Worm (Caenorhabditis elegans) whole organism, L4 larva: ENCODE results near the gene srh-127.

ENCODE experiments used
- D1046.2 ChIP-seq: fragments of 200-800 bp; sonication (Bioruptor generic); IDR thresholded peaks from 2 replicates; pipeline ENCODE4 v1.3.6; 2022; ENCODE audit warnings: missing genetic modification characterization, missing compliant biosample characterization
- F10B5.3 ChIP-seq: sonication (generic microtip); optimal IDR thresholded peaks from 2 replicates; lab custom pipeline; 2016; ENCODE audit warnings: mild to moderate bottlenecking, missing genetic modification characterization, missing compliant biosample characterization
- F26F4.8 ChIP-seq: fragments of 200-800 bp; sonication (Bioruptor generic); conservative IDR thresholded peaks from 2 replicates; pipeline ENCODE4 v1.3.6; 2022; ENCODE audit warnings: missing genetic modification characterization, missing compliant biosample characterization
- F44E2.7 ChIP-seq: fragments of 200-800 bp; sonication (Bioruptor generic); IDR thresholded peaks from 2 replicates; pipeline ENCODE4 v2.1.2; 2022; ENCODE audit warnings: missing genetic modification characterization, missing compliant biosample characterization
- F49E8.2 ChIP-seq: sonication (generic microtip); optimal IDR thresholded peaks from 2 replicates; lab custom pipeline; 2016; ENCODE audit warnings: missing compliant biosample characterization, mild to moderate bottlenecking, missing genetic modification characterization, borderline replicate concordance
- R02D3.7 ChIP-seq: fragments of 150-350 bp; sonication (generic microtip); optimal IDR thresholded peaks from 3 replicates; lab custom pipeline; 2014; ENCODE audit warnings: missing biosample characterization, missing genetic modification characterization
- T26A8.4 ChIP-seq: fragments of 200-800 bp; sonication (Bioruptor generic); IDR thresholded peaks from 2 replicates; pipeline ENCODE4 v1.3.6; 2022; ENCODE audit warnings: missing genetic modification characterization, missing compliant biosample characterization
- Y75B8A.6 ChIP-seq: fragments of 200-800 bp; sonication (Bioruptor generic); IDR thresholded peaks from 2 replicates; pipeline ENCODE4 v1.3.6; 2022; ENCODE audit warnings: missing genetic modification reagents, missing genetic modification characterization, missing compliant biosample characterization
- ZK546.5 ChIP-seq, 2 experiments: sonication (generic microtip); optimal IDR thresholded peaks; 2 replicates each; lab custom pipeline; 2017; ENCODE audit warnings: missing biosample characterization in 2 of 2, missing genetic modification characterization in 2 of 2
- aha-1 ChIP-seq: fragments of 150-350 bp; peaks from one replicate; lab custom pipeline; 2014; ENCODE audit warnings: missing biosample characterization, missing genetic modification characterization
- aly-2 ChIP-seq: sonication (generic microtip); optimal IDR thresholded peaks from 2 replicates; lab custom pipeline; 2018; ENCODE audit warnings: missing biosample characterization, missing genetic modification characterization
- arid-1 ChIP-seq: fragments of 200-800 bp; sonication (Bioruptor generic); conservative IDR thresholded peaks from 2 replicates; pipeline ENCODE4 v1.3.6; 2022; ENCODE audit warnings: missing genetic modification reagents, missing genetic modification characterization, missing compliant biosample characterization
- attf-4 ChIP-seq: sonication (generic microtip); optimal IDR thresholded peaks from 3 replicates; lab custom pipeline; 2017; ENCODE audit warnings: missing biosample characterization, missing genetic modification characterization
- ceh-44 ChIP-seq: fragments of 200-800 bp; sonication (Bioruptor generic); IDR thresholded peaks from 2 replicates; pipeline ENCODE4 v1.3.6; 2022; ENCODE audit warnings: missing genetic modification reagents, missing genetic modification characterization, missing compliant biosample characterization
- daf-12 ChIP-seq: fragments of 150-350 bp; optimal IDR thresholded peaks from 2 replicates; lab custom pipeline; 2014; ENCODE audit warnings: missing biosample characterization, missing genetic modification reagents, missing genetic modification characterization
- daf-16 ChIP-seq, 3 experiments: sonication (generic microtip); optimal IDR thresholded peaks; 2 replicates each; lab custom pipeline; 2016 to 2017; ENCODE audit warnings: missing genetic modification characterization in 3 of 3, missing genetic modification reagents in 3 of 3, mild to moderate bottlenecking in 2 of 3, missing compliant biosample characterization in 2 of 3, missing biosample characterization in 1 of 3, moderate library complexity in 1 of 3
- daf-19 ChIP-seq: fragments of 200-800 bp; sonication (Bioruptor generic); conservative IDR thresholded peaks from 2 replicates; pipeline ENCODE4 v1.3.6; 2022; ENCODE audit warnings: missing genetic modification characterization, missing compliant biosample characterization
- dmd-6 ChIP-seq: fragments of 200-800 bp; sonication (Bioruptor generic); IDR thresholded peaks from 2 replicates; pipeline ENCODE4 v1.3.6; 2022; ENCODE audit warnings: missing genetic modification reagents, missing genetic modification characterization, missing compliant biosample characterization
- dmd-8 ChIP-seq: fragments of 200-800 bp; sonication (Bioruptor generic); IDR thresholded peaks from 2 replicates; pipeline ENCODE4 v1.3.6; 2022; ENCODE audit warnings: missing genetic modification characterization, missing compliant biosample characterization
- dpl-1 ChIP-seq: fragments of 150-350 bp; optimal IDR thresholded peaks from 2 replicates; lab custom pipeline; 2014; ENCODE audit warnings: missing biosample characterization, missing genetic modification reagents, missing genetic modification characterization
- duxl-1 ChIP-seq: sonication (generic microtip); optimal IDR thresholded peaks from 2 replicates; lab custom pipeline; 2016; ENCODE audit warnings: mild to moderate bottlenecking, missing genetic modification characterization, moderate library complexity, missing compliant biosample characterization; ENCODE audit not compliant: poor library complexity
- gei-8 ChIP-seq: fragments of 200-800 bp; sonication (Bioruptor generic); optimal IDR thresholded peaks from 2 replicates; lab custom pipeline; 2018; ENCODE audit warnings: mild to moderate bottlenecking, missing genetic modification characterization, missing compliant biosample characterization
- hif-1 ChIP-seq, 2 experiments: sonication (generic microtip); optimal IDR thresholded peaks; 2 replicates each; lab custom pipeline; 2016 to 2017; ENCODE audit warnings: missing compliant biosample characterization in 2 of 2, missing genetic modification characterization in 2 of 2, missing genetic modification reagents in 2 of 2, missing genotype in 2 of 2, mild to moderate bottlenecking in 1 of 2
- hlh-30 ChIP-seq: sonication (generic microtip); optimal IDR thresholded peaks from 2 replicates; lab custom pipeline; 2017; ENCODE audit warnings: antibody characterized with exemption, mild to moderate bottlenecking, missing genetic modification characterization, missing compliant biosample characterization; ENCODE audit not compliant: insufficient read depth
- hmg-1.1 ChIP-seq: fragments of 200-800 bp; sonication (Bioruptor generic); IDR thresholded peaks from 2 replicates; pipeline ENCODE4 v1.3.6; 2022; ENCODE audit warnings: missing genetic modification reagents, missing genetic modification characterization, missing compliant biosample characterization
- jun-1 ChIP-seq: fragments of 150-350 bp; optimal IDR thresholded peaks from 2 replicates; lab custom pipeline; 2014; ENCODE audit warnings: missing biosample characterization, missing genetic modification reagents, missing genetic modification characterization
- lin-38 ChIP-seq: fragments of 200-800 bp; sonication (Bioruptor generic); IDR thresholded peaks from 2 replicates; pipeline ENCODE4 v1.3.6; 2022; ENCODE audit warnings: missing genetic modification reagents, missing genetic modification characterization, missing compliant biosample characterization
- lsy-2 ChIP-seq, 2 experiments: fragments of 150-350 bp in 1 of 2; sonication (generic microtip) in 1 of 2; optimal IDR thresholded peaks; 2 replicates each; lab custom pipeline; 2014 to 2017; ENCODE audit warnings: missing biosample characterization in 2 of 2, missing genetic modification characterization in 2 of 2
- madf-5 ChIP-seq, 2 experiments: fragments of 200-800 bp; sonication (Bioruptor generic); IDR thresholded peaks; 2 replicates each; pipeline ENCODE4 v1.3.6; 2022; ENCODE audit warnings: missing compliant biosample characterization in 2 of 2, missing genetic modification characterization in 2 of 2
- mes-2 ChIP-seq: sonication (generic microtip); optimal IDR thresholded peaks from 2 replicates; lab custom pipeline; 2016; ENCODE audit warnings: missing genotype, mild to moderate bottlenecking, missing genetic modification characterization, missing compliant biosample characterization; ENCODE audit not compliant: poor library complexity, severe bottlenecking
- nhr-111 ChIP-seq: fragments of 200-800 bp; sonication (Bioruptor generic); optimal IDR thresholded peaks from 2 replicates; lab custom pipeline; 2018; ENCODE audit warnings: mild to moderate bottlenecking, missing genetic modification characterization, missing compliant biosample characterization
- nhr-28 ChIP-seq: fragments of 150-350 bp; optimal IDR thresholded peaks from 2 replicates; lab custom pipeline; 2014; ENCODE audit warnings: missing biosample characterization, missing genetic modification characterization
- nhr-42 ChIP-seq: fragments of 200-800 bp; sonication (Bioruptor generic); IDR thresholded peaks from 2 replicates; pipeline ENCODE4 v1.3.6; 2022; ENCODE audit warnings: missing genetic modification characterization, missing compliant biosample characterization
- nhr-76 ChIP-seq: fragments of 150-350 bp; optimal IDR thresholded peaks from 2 replicates; lab custom pipeline; 2014; ENCODE audit warnings: missing biosample characterization, missing genetic modification characterization
- nhr-77 ChIP-seq: fragments of 150-350 bp; optimal IDR thresholded peaks from 2 replicates; lab custom pipeline; 2014; ENCODE audit warnings: missing biosample characterization, missing genetic modification characterization
- pha-4 ChIP-seq, 2 experiments: fragments of 150-350 bp in 1 of 2; fragments of 200-800 bp in 1 of 2; sonication (Bioruptor generic) in 1 of 2; IDR thresholded peaks in 1 of 2; optimal IDR thresholded peaks in 1 of 2; 2 replicates each; pipeline versions ENCODE4 v1.3.6 to Lab custom; 2014 to 2022; ENCODE audit warnings: missing genetic modification characterization in 2 of 2, missing genetic modification reagents in 2 of 2, missing biosample characterization in 1 of 2, missing compliant biosample characterization in 1 of 2
- pqm-1 ChIP-seq: sonication (generic microtip); optimal IDR thresholded peaks from 2 replicates; lab custom pipeline; 2017; ENCODE audit warnings: missing biosample characterization, missing genetic modification characterization
- set-16 ChIP-seq: fragments of 200-800 bp; sonication (Bioruptor generic); IDR thresholded peaks from 2 replicates; pipeline ENCODE4 v1.3.6; 2022; ENCODE audit warnings: missing genetic modification reagents, missing genetic modification characterization, missing compliant biosample characterization
- snpc-4 ChIP-seq: fragments of 150-350 bp; optimal IDR thresholded peaks from 2 replicates; lab custom pipeline; 2014; ENCODE audit warnings: missing biosample characterization, missing genetic modification characterization
- tag-97 ChIP-seq: fragments of 200-800 bp; sonication (Bioruptor generic); IDR thresholded peaks from 2 replicates; pipeline ENCODE4 v1.3.6; 2022; ENCODE audit warnings: missing genetic modification characterization, missing compliant biosample characterization
- unc-130 ChIP-seq: sonication (generic microtip); optimal IDR thresholded peaks from 2 replicates; lab custom pipeline; 2016; ENCODE audit warnings: missing genetic modification reagents, missing genetic modification characterization, missing compliant biosample characterization
- unc-39 ChIP-seq: sonication (generic microtip); optimal IDR thresholded peaks from 2 replicates; lab custom pipeline; 2017; ENCODE audit warnings: missing biosample characterization, missing genetic modification characterization
- unc-62 ChIP-seq, 3 experiments: fragments of 150-350 bp in 1 of 3; sonication (generic microtip); optimal IDR thresholded peaks in 2 of 3; peaks in 1 of 3; 1 replicate in 1 of 3; 2 replicates in 2 of 3; lab custom pipeline; 2014 to 2017; ENCODE audit warnings: missing biosample characterization in 3 of 3, missing genetic modification characterization in 3 of 3, missing genetic modification reagents in 3 of 3, missing genotype in 1 of 3
- vab-7 ChIP-seq: fragments of 200-800 bp; sonication (Bioruptor generic); IDR thresholded peaks from 2 replicates; pipeline ENCODE4 v1.3.6; 2022; ENCODE audit warnings: missing genetic modification reagents, missing genetic modification characterization, missing compliant biosample characterization
- zag-1 ChIP-seq: fragments of 150-350 bp; optimal IDR thresholded peaks from 2 replicates; lab custom pipeline; 2014; ENCODE audit warnings: missing biosample characterization, missing genetic modification characterization
- zip-11 ChIP-seq: fragments of 200-800 bp; sonication (Bioruptor generic); IDR thresholded peaks from 2 replicates; pipeline ENCODE4 v1.3.6; 2022; ENCODE audit warnings: missing genetic modification characterization, missing compliant biosample characterization
- ztf-7 ChIP-seq: fragments of 150-350 bp; optimal IDR thresholded peaks from 2 replicates; lab custom pipeline; 2014; ENCODE audit warnings: missing biosample characterization, missing genetic modification characterization

Gene srh-127

DNA sequence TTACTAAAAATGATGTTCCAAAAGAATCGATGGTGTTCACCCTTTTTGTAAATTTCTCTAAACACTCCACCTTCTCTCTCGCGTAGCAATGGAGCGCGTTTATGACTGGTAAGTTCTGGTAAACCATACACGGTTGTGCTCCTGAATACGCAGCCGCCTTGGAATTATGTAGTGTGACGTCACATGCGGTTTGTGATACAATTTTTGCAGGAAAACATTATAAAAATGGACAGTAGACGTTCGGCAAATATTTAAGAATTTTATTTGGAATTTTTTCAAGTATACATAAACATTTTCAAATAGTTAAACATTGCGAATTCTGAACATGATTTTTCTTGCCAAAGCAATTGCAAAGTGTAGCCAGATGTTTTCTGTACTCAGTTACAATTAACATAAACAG is 15.6 kb upstream of the srh-127 start, which contains the start of gene F37B4.10:
Gene F37B4.10 (minus strand): TSS at position 101 of the 400 bp plus-strand sequence.
- no peak for TF ChIP-seq gei-8 (GFP tag; lab: Kevin White, UChicago)
- no peak for TF ChIP-seq zag-1 (tag; lab: Kevin White, UChicago)
- TF ChIP-seq mes-2 = no peak
- no peak for TF ChIP-seq unc-39 (tag; lab: Kevin White, UChicago)
- no peak for TF ChIP-seq ceh-44 (GFP tag; lab: Robert Waterston, UW)
- TF ChIP-seq daf-16 (GFP tag; optimal IDR thresholded peaks at IDR 0.05; lab: Kevin White, UChicago) = no peak
- peak; percentile 16 for TF ChIP-seq daf-16 (tag; optimal IDR thresholded peaks at IDR 0.05; lab: Kevin White, UChicago)
- no peak for TF ChIP-seq F26F4.8
- TF ChIP-seq nhr-111 (GFP tag; lab: Kevin White, UChicago) = no peak
- peak; percentile 12 for TF ChIP-seq nhr-28 (tag; lab: Kevin White, UChicago)
- TF ChIP-seq T26A8.4 (GFP tag; lab: Robert Waterston, UW) = no peak
- no peak for TF ChIP-seq zip-11 (GFP tag; lab: Robert Waterston, UW)
- TF ChIP-seq D1046.2 (GFP tag; lab: Robert Waterston, UW) = no peak
- peak in 1 of 2 experiments; percentile 82 for TF ChIP-seq unc-62 (GFP tag; optimal IDR thresholded peaks at IDR 0.05 in 1 of 2; lab: Kevin White, UChicago)
- no peak for TF ChIP-seq unc-62 (tag; optimal IDR thresholded peaks at IDR 0.05; lab: Kevin White, UChicago)
- TF ChIP-seq F44E2.7 = no peak
- TF ChIP-seq F49E8.2 = no peak
- no peak for TF ChIP-seq vab-7 (GFP tag; lab: Robert Waterston, UW)
- TF ChIP-seq dmd-6 (GFP tag; lab: Robert Waterston, UW) = no peak

ce11 chrV:2879801-2880200 is 13.3 kb upstream of the srh-127 start, which contains the start of gene str-39:
str-39 (minus strand) TSS chrV:2879901.
- peak; percentile 63 for TF ChIP-seq aha-1 (tag; lab: Kevin White, UChicago)
- no peak for TF ChIP-seq ztf-7
- 0 out of 2 replicates have a peak, but pooled peaks have one; percentile 47 for TF ChIP-seq dmd-8 (GFP tag; lab: Robert Waterston, UW)

ce11 chrV:2880356-2880755 is 12.7 kb upstream of the srh-127 start:
- no peak for TF ChIP-seq dpl-1 (GFP tag; lab: Kevin White, UChicago)
- TF ChIP-seq pha-4 (GFP tag; IDR thresholded peaks at IDR 0.05; lab: Robert Waterston, UW) = no peak
- no peak for TF ChIP-seq pha-4 (tag; optimal IDR thresholded peaks at IDR 0.05; lab: Kevin White, UChicago)
- peak; percentile 17 for TF ChIP-seq nhr-77
- no peak for TF ChIP-seq zip-11 (GFP tag; lab: Robert Waterston, UW)
- TF ChIP-seq F10B5.3 (tag; lab: Kevin White, UChicago) = no peak
- TF ChIP-seq snpc-4 (tag; lab: Kevin White, UChicago) = no peak
- TF ChIP-seq madf-5 (GFP tag; IDR thresholded peaks at IDR 0.05; lab: Robert Waterston, UW) = no peak
- TF ChIP-seq unc-39 (tag; lab: Kevin White, UChicago) = no peak
- no peak for TF ChIP-seq R02D3.7 (tag; lab: Kevin White, UChicago)
- TF ChIP-seq dmd-6 (GFP tag; lab: Robert Waterston, UW) = peak; percentile 66
- TF ChIP-seq attf-4 (tag; lab: Kevin White, UChicago) = no peak
- no peak for TF ChIP-seq unc-130 (GFP tag; lab: Kevin White, UChicago)
- TF ChIP-seq nhr-42 = no peak
- TF ChIP-seq hmg-1.1 = no peak
- TF ChIP-seq daf-12 (tag; lab: Kevin White, UChicago) = no peak
- TF ChIP-seq tag-97 (GFP tag; lab: Robert Waterston, UW) = no peak
- no peak for TF ChIP-seq aly-2
- TF ChIP-seq lin-38 = no peak
- TF ChIP-seq arid-1 (GFP tag; lab: Robert Waterston, UW) = no peak
- TF ChIP-seq hlh-30 (tag; lab: Kevin White, UChicago) = no peak
- no peak for TF ChIP-seq ZK546.5 (tag; optimal IDR thresholded peaks at IDR 0.05; lab: Kevin White, UChicago)
- no peak for TF ChIP-seq nhr-76 (tag; lab: Kevin White, UChicago)
- no peak for TF ChIP-seq Y75B8A.6 (GFP tag; lab: Robert Waterston, UW)
- no peak for TF ChIP-seq daf-16 (GFP tag; optimal IDR thresholded peaks at IDR 0.05; lab: Kevin White, UChicago)
- peak; percentile 31 for TF ChIP-seq daf-16 (tag; optimal IDR thresholded peaks at IDR 0.05; lab: Kevin White, UChicago)
- no peak for TF ChIP-seq vab-7 (GFP tag; lab: Robert Waterston, UW)
- TF ChIP-seq duxl-1 = no peak
- TF ChIP-seq jun-1 = no peak
- TF ChIP-seq lsy-2 (tag; optimal IDR thresholded peaks at IDR 0.05; lab: Kevin White, UChicago) = no peak
- no peak for TF ChIP-seq hif-1 (tag; optimal IDR thresholded peaks at IDR 0.05; lab: Kevin White, UChicago)
- TF ChIP-seq pqm-1 (tag; lab: Kevin White, UChicago) = peak; percentile 74
- TF ChIP-seq set-16 (GFP tag; lab: Robert Waterston, UW) = no peak
- TF ChIP-seq daf-19 (GFP tag; lab: Robert Waterston, UW) = no peak
